Worm (Caenorhabditis elegans): ENCODE measurements around the gene F58G1.2.

ce11 chrII:12914514-12915075 lies 4.2 kb downstream of the F58G1.2 start, which contains the start of gene F35C5.12:
- TF ChIP-seq flt-1 (GFP tag; IDR thresholded peaks at IDR 0.05) = no peak
- TF ChIP-seq T22C8.4 (GFP tag; IDR thresholded peaks at IDR 0.05) = no peak
- TF ChIP-seq med-1 (GFP tag; optimal IDR thresholded peaks at IDR 0.05; ENCODE audit: insufficient read depth) = no peak
- no peak for TF ChIP-seq ref-1 (GFP tag; conservative IDR thresholded peaks at IDR 0.05)
- TF ChIP-seq klf-2 (GFP tag; conservative IDR thresholded peaks at IDR 0.05) = no peak
- no peak for TF ChIP-seq cog-1 (tag; optimal IDR thresholded peaks at IDR 0.05)
- TF ChIP-seq ztf-23 (GFP tag; IDR thresholded peaks at IDR 0.05) = no peak
- TF ChIP-seq ztf-29 (GFP tag; IDR thresholded peaks at IDR 0.05) = no peak
- no peak for TF ChIP-seq tab-1 (GFP tag; IDR thresholded peaks at IDR 0.05)

Data from whole organism, midembryonic.